Fruit fly (Drosophila melanogaster) whole organism, pupa: ENCODE measurements around the gene Spn75F.

Experiments
- CG13204 ChIP-seq: fragments of 200-800 bp; sonication (Bioruptor generic); optimal IDR thresholded peaks from 2 replicates; lab custom pipeline; 2018; ENCODE audit warnings: missing biosample characterization, mild to moderate bottlenecking, missing genetic modification characterization, moderate library complexity
- CG17806 ChIP-seq: fragments of 200-800 bp; sonication (Bioruptor generic); optimal IDR thresholded peaks from 2 replicates; lab custom pipeline; 2018; ENCODE audit warnings: missing biosample characterization, mild to moderate bottlenecking, missing genetic modification characterization, moderate library complexity
- CG4496 ChIP-seq: fragments of 200-800 bp; sonication (Bioruptor generic); IDR thresholded peaks from 3 replicates; pipeline ENCODE4 v1.3.6; 2022; ENCODE audit warnings: missing biosample characterization, missing genetic modification characterization
- CG8159 ChIP-seq: fragments of 200-800 bp; sonication (Bioruptor generic); optimal IDR thresholded peaks from 3 replicates; lab custom pipeline; 2018; ENCODE audit warnings: missing biosample characterization, mild to moderate bottlenecking, missing genetic modification characterization, moderate library complexity
- Ets98B ChIP-seq: fragments of 200-800 bp; sonication (Bioruptor generic); IDR thresholded peaks from 2 replicates; pipeline ENCODE4 v1.3.6; 2022; ENCODE audit warnings: missing biosample characterization, missing genetic modification characterization
- Pif1A ChIP-seq: fragments of 200-800 bp; sonication (Bioruptor generic); optimal IDR thresholded peaks from 3 replicates; lab custom pipeline; 2016; ENCODE audit warnings: missing biosample characterization, missing genetic modification characterization
- Snoo ChIP-seq: fragments of 200-800 bp; sonication (Bioruptor generic); optimal IDR thresholded peaks from 3 replicates; lab custom pipeline; 2017; ENCODE audit warnings: missing biosample characterization, mild to moderate bottlenecking, missing genetic modification characterization, inconsistent platforms
- fd96Ca ChIP-seq: fragments of 200-800 bp; sonication (Bioruptor generic); IDR thresholded peaks from 3 replicates; pipeline ENCODE4 v1.3.6; 2022; ENCODE audit warnings: missing biosample characterization, missing genetic modification characterization

dm6 chr3L:19176626-19177025 lies 47.2 kb upstream of the Spn75F start:
- TF ChIP-seq fd96Ca (GFP tag; lab: Robert Waterston, UW) (no peak), CG8159 (tag; lab: Kevin White, UChicago) (no peak), Snoo (tag; lab: Kevin White, UChicago) (no peak), CG13204 (no peak), Pif1A (GFP tag; lab: Kevin White, UChicago) (no peak), CG4496 (GFP tag; lab: Robert Waterston, UW) (no peak), CG17806 (tag; lab: Kevin White, UChicago) (no peak), Ets98B (GFP tag; lab: Robert Waterston, UW) (no peak)
